Fruit fly (Drosophila melanogaster) whole organism, embryonic: Measurements from ENCODE around the gene SK.

ENCODE experiments used
- B-H1 ChIP-seq: fragments of 200-800 bp; sonication (Bioruptor generic); IDR thresholded peaks from 3 replicates; pipeline ENCODE4 v1.3.6; 2022; ENCODE audit warnings: missing biosample characterization, missing genetic modification characterization
- Bgb ChIP-seq: fragments of 200-800 bp; sonication (Bioruptor generic); IDR thresholded peaks from 2 replicates; pipeline ENCODE4 v1.3.6; 2022; ENCODE audit warnings: missing biosample characterization, missing genetic modification characterization; ENCODE audit not compliant: partially characterized antibody
- CG10654 ChIP-seq: fragments of 200-800 bp; sonication (Bioruptor generic); optimal IDR thresholded peaks from 2 replicates; lab custom pipeline; 2016; ENCODE audit warnings: missing biosample characterization, missing genetic modification characterization
- CG12659 ChIP-seq: fragments of 200-800 bp; sonication (Bioruptor generic); optimal IDR thresholded peaks from 3 replicates; lab custom pipeline; 2017; ENCODE audit warnings: mild to moderate bottlenecking, missing biosample characterization, missing genetic modification reagents, missing genetic modification characterization
- CG13296 ChIP-seq: fragments of 200-800 bp; sonication (Bioruptor generic); optimal IDR thresholded peaks from 3 replicates; lab custom pipeline; 2018; ENCODE audit warnings: missing biosample characterization, mild to moderate bottlenecking, missing genetic modification characterization
- CG14710 ChIP-seq: fragments of 200-800 bp; sonication (Bioruptor generic); optimal IDR thresholded peaks from 3 replicates; lab custom pipeline; 2019; ENCODE audit warnings: missing biosample characterization, mild to moderate bottlenecking, missing genetic modification characterization, moderate library complexity
- CG14860 ChIP-seq: fragments of 200-800 bp; sonication (Bioruptor generic); IDR thresholded peaks from 3 replicates; pipeline ENCODE4 v1.3.6; 2022; ENCODE audit warnings: missing biosample characterization, missing genetic modification characterization; ENCODE audit not compliant: partially characterized antibody
- CG1647 ChIP-seq: fragments of 200-800 bp; sonication (Bioruptor generic); optimal IDR thresholded peaks from 3 replicates; lab custom pipeline; 2016; ENCODE audit warnings: missing biosample characterization, missing genetic modification characterization
- CG16779 ChIP-seq: fragments of 200-800 bp; sonication (Bioruptor generic); IDR thresholded peaks from 2 replicates; pipeline ENCODE4 v1.3.6; 2022; ENCODE audit warnings: missing biosample characterization, missing genetic modification characterization
- CG16815 ChIP-seq: fragments of 200-800 bp; sonication (Bioruptor generic); optimal IDR thresholded peaks from 3 replicates; lab custom pipeline; 2017; ENCODE audit warnings: missing biosample characterization, mild to moderate bottlenecking, missing genetic modification characterization
- CG16863 ChIP-seq: fragments of 200-800 bp; sonication (Bioruptor generic); optimal IDR thresholded peaks from 3 replicates; lab custom pipeline; 2016; ENCODE audit warnings: missing biosample characterization, missing genetic modification characterization
- CG17359 ChIP-seq: fragments of 200-800 bp; sonication (Bioruptor generic); optimal IDR thresholded peaks from 3 replicates; lab custom pipeline; 2018; ENCODE audit warnings: missing biosample characterization, mild to moderate bottlenecking, missing genetic modification characterization, moderate library complexity
- CG18476 ChIP-seq: fragments of 200-800 bp; sonication (Bioruptor generic); optimal IDR thresholded peaks from 2 replicates; lab custom pipeline; 2016; ENCODE audit warnings: missing biosample characterization, mild to moderate bottlenecking, missing genetic modification characterization
- CG31388 ChIP-seq: fragments of 200-800 bp; sonication (Bioruptor generic); optimal IDR thresholded peaks from 2 replicates; lab custom pipeline; 2016; ENCODE audit warnings: missing biosample characterization, missing genetic modification characterization
- CG32532 ChIP-seq: fragments of 200-800 bp; sonication (Bioruptor generic); IDR thresholded peaks from 2 replicates; pipeline ENCODE4 v1.3.6; 2022; ENCODE audit warnings: missing biosample characterization, missing genetic modification characterization
- CG3407 ChIP-seq: fragments of 200-800 bp; sonication (Bioruptor generic); optimal IDR thresholded peaks from 2 replicates; lab custom pipeline; 2018; ENCODE audit warnings: missing biosample characterization, mild to moderate bottlenecking, missing genetic modification characterization
- CG3838 ChIP-seq: fragments of 200-800 bp; sonication (Bioruptor generic); optimal IDR thresholded peaks from 3 replicates; lab custom pipeline; 2016; ENCODE audit warnings: missing biosample characterization, missing genetic modification characterization
- CG42726 ChIP-seq: fragments of 200-800 bp; sonication (Bioruptor generic); IDR thresholded peaks from 2 replicates; pipeline ENCODE4 v1.3.6; 2022; ENCODE audit warnings: missing biosample characterization, missing genetic modification characterization; ENCODE audit not compliant: partially characterized antibody
- CG4730 ChIP-seq: fragments of 200-800 bp; sonication (Bioruptor generic); IDR thresholded peaks from 2 replicates; pipeline ENCODE4 v1.3.6; 2022; ENCODE audit warnings: missing biosample characterization, missing genetic modification characterization
- CG6272 ChIP-seq: fragments of 200-800 bp; sonication (Bioruptor generic); IDR thresholded peaks from 2 replicates; pipeline ENCODE4 v1.3.6; 2022; ENCODE audit warnings: missing biosample characterization, missing genetic modification characterization
- CoRest ChIP-seq: fragments of 200-800 bp; sonication (Bioruptor generic); optimal IDR thresholded peaks from 3 replicates; lab custom pipeline; 2018; ENCODE audit warnings: missing biosample characterization, mild to moderate bottlenecking, missing genetic modification characterization, moderate library complexity
- Deaf1 ChIP-seq: fragments of 200-800 bp; optimal IDR thresholded peaks from 3 replicates; lab custom pipeline; 2019; ENCODE audit warnings: missing biosample characterization, mild to moderate bottlenecking, missing genetic modification characterization, moderate library complexity
- Dll ChIP-seq: fragments of 200-800 bp; sonication (Bioruptor generic); IDR thresholded peaks from 4 replicates; pipeline ENCODE4 v1.3.6; 2022; ENCODE audit warnings: missing biosample characterization, missing genetic modification characterization; ENCODE audit not compliant: partially characterized antibody
- Doc2 ChIP-seq: fragments of 200-800 bp; sonication (Bioruptor generic); IDR thresholded peaks from 2 replicates; pipeline ENCODE4 v1.3.6; 2022; ENCODE audit warnings: missing biosample characterization, missing genetic modification characterization
- Ets65A ChIP-seq: fragments of 200-800 bp; sonication (Bioruptor generic); peaks from one replicate; lab custom pipeline; 2016; ENCODE audit warnings: missing biosample characterization, missing genetic modification characterization
- HLH3B ChIP-seq: fragments of 200-800 bp; sonication (Bioruptor generic); IDR thresholded peaks from 2 replicates; pipeline ENCODE4 v1.3.6; 2022; ENCODE audit warnings: missing biosample characterization, missing genetic modification characterization
- HmgD ChIP-seq: fragments of 200-800 bp; sonication (Bioruptor generic); optimal IDR thresholded peaks from 3 replicates; lab custom pipeline; 2016; ENCODE audit warnings: missing biosample characterization, missing genetic modification characterization
- HmgZ ChIP-seq: fragments of 200-800 bp; sonication (Bioruptor generic); optimal IDR thresholded peaks from 2 replicates; lab custom pipeline; 2018; ENCODE audit warnings: missing biosample characterization, mild to moderate bottlenecking, missing genetic modification characterization
- Hr51 ChIP-seq, 2 experiments: fragments of 200-800 bp; sonication (Bioruptor generic); optimal IDR thresholded peaks; 2 replicates in 1 of 2; 3 replicates in 1 of 2; lab custom pipeline; 2016 to 2018; ENCODE audit warnings: missing biosample characterization in 2 of 2, missing genetic modification characterization in 2 of 2, mild to moderate bottlenecking in 1 of 2, moderate library complexity in 1 of 2
- Lpt ChIP-seq: fragments of >200 bp; optimal IDR thresholded peaks from 2 replicates; lab custom pipeline; 2018; ENCODE audit warnings: missing biosample characterization, missing genetic modification characterization
- Mad ChIP-seq: fragments of 200-800 bp; sonication (Bioruptor generic); optimal IDR thresholded peaks from 2 replicates; lab custom pipeline; 2016; ENCODE audit warnings: missing biosample characterization, missing genetic modification characterization
- Mes4 ChIP-seq: fragments of 200-800 bp; sonication (Bioruptor generic); optimal IDR thresholded peaks from 2 replicates; lab custom pipeline; 2016; ENCODE audit warnings: missing biosample characterization, missing genetic modification characterization
- Nf-YB ChIP-seq: fragments of 200-800 bp; sonication (Bioruptor generic); optimal IDR thresholded peaks from 3 replicates; lab custom pipeline; 2019; ENCODE audit warnings: missing biosample characterization, mild to moderate bottlenecking, missing genetic modification characterization, moderate library complexity
- Sox100B ChIP-seq: fragments of 200-800 bp; sonication (Bioruptor generic); optimal IDR thresholded peaks from 3 replicates; lab custom pipeline; 2018; ENCODE audit warnings: missing biosample characterization, mild to moderate bottlenecking, missing genetic modification characterization
- Sox102F ChIP-seq: fragments of 200-800 bp; sonication (Bioruptor generic); optimal IDR thresholded peaks from 2 replicates; lab custom pipeline; 2018; ENCODE audit warnings: missing biosample characterization, mild to moderate bottlenecking, missing genetic modification characterization, moderate library complexity
- az2 ChIP-seq: fragments of 200-800 bp; sonication (Bioruptor generic); optimal IDR thresholded peaks from 3 replicates; lab custom pipeline; 2016; ENCODE audit warnings: missing biosample characterization, missing genetic modification characterization
- fd96Cb ChIP-seq: fragments of 200-800 bp; sonication (Bioruptor generic); optimal IDR thresholded peaks from 2 replicates; lab custom pipeline; 2018; ENCODE audit warnings: missing biosample characterization, mild to moderate bottlenecking, missing genetic modification characterization, moderate library complexity
- ftz-f1 ChIP-seq: fragments of 200-800 bp; sonication (Bioruptor generic); optimal IDR thresholded peaks from 2 replicates; lab custom pipeline; 2016; ENCODE audit warnings: missing biosample characterization, missing genetic modification characterization
- fu2 ChIP-seq: fragments of 200-800 bp; sonication (Bioruptor generic); optimal IDR thresholded peaks from 2 replicates; lab custom pipeline; 2016; ENCODE audit warnings: missing biosample characterization, missing genetic modification characterization
- kah ChIP-seq: fragments of 200-800 bp; sonication (Bioruptor generic); optimal IDR thresholded peaks from 2 replicates; lab custom pipeline; 2018; ENCODE audit warnings: missing biosample characterization, mild to moderate bottlenecking, missing genetic modification characterization
- lilli ChIP-seq: fragments of 200-800 bp; sonication (Bioruptor generic); optimal IDR thresholded peaks from 3 replicates; lab custom pipeline; 2016; ENCODE audit warnings: missing biosample characterization, missing genetic modification characterization
- mirr ChIP-seq: fragments of 200-800 bp; sonication (Bioruptor generic); optimal IDR thresholded peaks from 3 replicates; lab custom pipeline; 2018; ENCODE audit warnings: missing biosample characterization, mild to moderate bottlenecking, missing genetic modification characterization
- peb ChIP-seq: fragments of 200-800 bp; sonication (Bioruptor generic); IDR thresholded peaks from 2 replicates; pipeline ENCODE4 v1.3.6; 2022; ENCODE audit warnings: missing biosample characterization, missing genetic modification characterization
- rib ChIP-seq: fragments of 200-800 bp; sonication (Bioruptor generic); IDR thresholded peaks from 2 replicates; pipeline ENCODE4 v1.3.6; 2022; ENCODE audit warnings: missing biosample characterization, missing genetic modification characterization
- schlank ChIP-seq: fragments of 200-800 bp; sonication (Bioruptor generic); optimal IDR thresholded peaks from 2 replicates; lab custom pipeline; 2018; ENCODE audit warnings: missing biosample characterization, mild to moderate bottlenecking, missing genetic modification characterization
- scrt ChIP-seq: fragments of 200-800 bp; sonication (Bioruptor generic); optimal IDR thresholded peaks from 2 replicates; lab custom pipeline; 2018; ENCODE audit warnings: missing biosample characterization, mild to moderate bottlenecking, missing genetic modification characterization, moderate library complexity
- sr ChIP-seq: fragments of 200-800 bp; sonication (Bioruptor generic); IDR thresholded peaks from 3 replicates; pipeline ENCODE4 v1.3.6; 2022; ENCODE audit warnings: missing biosample characterization, missing genetic modification characterization
- sug ChIP-seq: fragments of 200-800 bp; optimal IDR thresholded peaks from 2 replicates; lab custom pipeline; 2019; ENCODE audit warnings: missing biosample characterization, mild to moderate bottlenecking, missing genetic modification characterization, moderate library complexity
- zen2 ChIP-seq: fragments of 200-800 bp; sonication (Bioruptor generic); IDR thresholded peaks from 3 replicates; pipeline ENCODE4 v1.3.6; 2022; ENCODE audit warnings: missing biosample characterization, missing genetic modification characterization; ENCODE audit not compliant: partially characterized antibody

The SK gene

DNA sequence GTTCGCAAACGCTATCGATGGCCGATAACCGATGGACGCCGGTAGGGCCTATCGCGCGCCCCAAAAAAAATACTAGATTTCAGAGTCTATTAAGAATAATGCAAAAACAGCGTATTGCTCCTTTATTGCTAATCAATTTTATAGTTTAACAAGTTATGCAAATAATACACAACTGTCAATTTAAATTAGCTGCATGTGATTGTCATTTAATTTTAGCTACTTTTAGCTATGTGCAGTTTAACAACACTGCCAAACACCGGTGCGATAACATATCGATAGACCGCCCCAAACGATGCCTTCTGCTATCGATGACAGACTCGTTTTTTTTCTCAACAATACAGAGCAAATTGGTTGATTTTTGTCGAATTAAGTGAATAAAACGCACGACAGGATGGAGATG lies 31.1 kb upstream of the SK start, which contains the start of the genes Cdk7 and snf (continued):
- TF ChIP-seq CG17359 (peak; percentile 3), CG10654 (peak; percentile 21), Bgb (GFP tag; lab: Robert Waterston, UW) (peak; percentile 83), CG14710 (peak; percentile 65), az2 (GFP tag; lab: Kevin White, UChicago) (peak; percentile 34), Sox102F (peak; percentile 16), HmgD (GFP tag; lab: Kevin White, UChicago) (peak; percentile 54), CoRest (tag; lab: Kevin White, UChicago) (peak; percentile 40), CG3838 (GFP tag; lab: Kevin White, UChicago) (no peak), Hr51 (GFP tag; optimal IDR thresholded peaks at IDR 0.05; lab: Kevin White, UChicago) (peak in 1 of 2 experiments; percentile 25), Mad (GFP tag; lab: Kevin White, UChicago) (peak; percentile 32), CG4730 (GFP tag; lab: Robert Waterston, UW) (no peak), CG14860 (GFP tag; lab: Robert Waterston, UW) (peak; percentile 87; the same call in 2 of the 3 replicates), fu2 (peak; percentile 49), CG16863 (GFP tag; lab: Kevin White, UChicago) (peak; percentile 78), Ets65A (GFP tag; lab: Kevin White, UChicago) (peak; percentile 89), HmgZ (tag; lab: Kevin White, UChicago) (peak; percentile 49), Dll (GFP tag; lab: Robert Waterston, UW) (peak; percentile 92)

DNA sequence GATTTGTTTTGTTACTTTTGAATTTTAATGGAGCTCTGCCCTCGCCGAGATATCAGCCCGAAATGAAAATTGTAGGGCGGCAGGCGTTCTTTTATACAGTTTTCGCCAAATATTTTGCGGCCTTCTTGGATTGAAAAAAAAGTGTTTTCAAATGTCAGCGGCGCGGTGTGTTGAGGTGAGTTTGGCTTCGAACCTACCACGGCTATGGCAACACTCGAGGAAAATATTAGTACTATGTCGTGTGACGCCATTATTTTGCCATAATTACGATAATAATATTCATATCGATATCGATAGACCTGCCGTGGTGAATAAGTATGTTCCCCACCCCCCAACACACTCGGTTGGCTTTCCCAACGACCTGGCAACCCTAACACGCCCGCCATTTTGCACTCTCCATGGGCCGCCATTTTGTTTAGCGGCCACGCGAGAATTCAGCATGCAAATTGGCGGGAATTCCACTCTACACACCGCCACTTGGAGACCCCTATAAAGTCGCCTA lies 28.1 kb upstream of the SK start, which contains the start of the genes TrxT and dhd:
Gene TrxT (minus strand): TSS at position 51 of the 502 bp plus-strand sequence.
Gene dhd (plus strand): TSS at position 334 of the 502 bp plus-strand sequence.
- no peak for TF ChIP-seq B-H1 (GFP tag; lab: Robert Waterston, UW)
- no peak for TF ChIP-seq CG13296 (GFP tag; lab: Kevin White, UChicago)
- peak; percentile 25 for TF ChIP-seq mirr (GFP tag; lab: Kevin White, UChicago)
- TF ChIP-seq Nf-YB (GFP tag; lab: Kevin White, UChicago), result no peak
- no peak for TF ChIP-seq CG18476 (GFP tag; lab: Kevin White, UChicago)
- TF ChIP-seq rib, result 0 out of 2 replicates have a peak, but pooled peaks have one; percentile 43
- no peak for TF ChIP-seq sug (tag; lab: Kevin White, UChicago)
- no peak for TF ChIP-seq kah (GFP tag; lab: Kevin White, UChicago)
- no peak for TF ChIP-seq Sox100B (GFP tag; lab: Kevin White, UChicago)
- TF ChIP-seq Mes4 (GFP tag; lab: Kevin White, UChicago), result no peak
- TF ChIP-seq Doc2 (GFP tag; lab: Robert Waterston, UW), result no peak
- TF ChIP-seq CG1647, result no peak
- peak; percentile 17; the same call in 1 of the 2 replicates for TF ChIP-seq CG6272 (GFP tag; lab: Robert Waterston, UW)
- TF ChIP-seq CG31388 (GFP tag; lab: Kevin White, UChicago), result no peak
- TF ChIP-seq lilli (GFP tag; lab: Kevin White, UChicago), result no peak
- TF ChIP-seq CG42726 (GFP tag; lab: Robert Waterston, UW), result no peak
- TF ChIP-seq peb (GFP tag; lab: Robert Waterston, UW), result 0 out of 2 replicates have a peak, but pooled peaks have one; percentile 16
- TF ChIP-seq sr (GFP tag; lab: Robert Waterston, UW), result 0 out of 3 replicates have a peak, but pooled peaks have one; percentile 52
- TF ChIP-seq schlank (tag; lab: Kevin White, UChicago), result peak; percentile 19
- TF ChIP-seq CG12659 (GFP tag; lab: Kevin White, UChicago), result peak; percentile 71
- TF ChIP-seq CG16815 (GFP tag; lab: Kevin White, UChicago), result no peak
- 0 out of 2 replicates have a peak, but pooled peaks have one; percentile 5 for TF ChIP-seq HLH3B (GFP tag; lab: Robert Waterston, UW)
- no peak for TF ChIP-seq Deaf1
- no peak; the same call in 2 of the 3 replicates for TF ChIP-seq zen2 (GFP tag; lab: Robert Waterston, UW)
- TF ChIP-seq CG3407 (GFP tag; lab: Kevin White, UChicago), result no peak
- TF ChIP-seq HmgD (GFP tag; lab: Kevin White, UChicago), result no peak
- no peak for TF ChIP-seq scrt (GFP tag; lab: Kevin White, UChicago)
- no peak for TF ChIP-seq ftz-f1
- TF ChIP-seq CG32532 (GFP tag; lab: Robert Waterston, UW), result peak; percentile 57; the same call in 1 of the 2 replicates
- TF ChIP-seq Lpt (GFP tag; lab: Kevin White, UChicago), result no peak
- TF ChIP-seq CG16779 (GFP tag; lab: Robert Waterston, UW), result no peak
- TF ChIP-seq fd96Cb, result no peak
